Fruit fly (Drosophila melanogaster): ENCODE measurements around the gene CG31391.
A peak's percentile ranks its signal among the peaks of the same experiment; 100 is the strongest.

CG31391 gene

DNA sequence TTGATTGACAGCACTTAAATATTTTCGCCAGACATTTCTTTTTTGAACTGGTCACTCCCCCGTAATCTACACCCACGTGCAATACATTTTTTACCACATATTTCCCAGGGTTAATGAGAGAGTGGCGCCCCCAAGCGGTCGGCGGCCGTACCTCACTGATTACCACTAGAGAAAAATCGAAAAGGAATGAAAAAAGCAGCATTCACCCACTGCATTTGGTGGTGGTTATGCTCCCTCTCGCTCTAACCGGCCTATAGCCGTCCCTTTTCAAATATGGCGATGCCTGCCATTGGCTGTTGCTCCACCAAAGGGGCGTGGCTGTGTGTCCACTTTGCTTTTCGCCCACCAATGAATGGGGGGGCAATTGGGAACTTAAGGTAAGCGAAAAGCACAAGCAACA lies 39.9 kb downstream of the CG31391 start (continued):
- TF ChIP-seq D (optimal IDR thresholded peaks at IDR 0.05) (no peak), D (GFP tag; optimal IDR thresholded peaks at IDR 0.05) (peak; percentile 66), Dip2 (GFP tag; IDR thresholded peaks at IDR 0.05) (no peak), Tbp (GFP tag; optimal IDR thresholded peaks at IDR 0.05) (no peak), D19A (tag; optimal IDR thresholded peaks at IDR 0.05) (peak; percentile 56), CG16813 (GFP tag; IDR thresholded peaks at IDR 0.05; ENCODE audit: partially characterized antibody) (peak; percentile 15; the same call in 1 of the 3 replicates), CG2120 (GFP tag; optimal IDR thresholded peaks at IDR 0.05) (no peak), NC2α (GFP tag; optimal IDR thresholded peaks at IDR 0.05) (no peak), z (GFP tag; IDR thresholded peaks at IDR 0.05) (no peak; the same call in 2 of the 3 replicates), sob (GFP tag; IDR thresholded peaks at IDR 0.05) (peak; percentile 63), CG3163 (GFP tag; optimal IDR thresholded peaks at IDR 0.05) (no peak), Nf-YB (GFP tag; optimal IDR thresholded peaks at IDR 0.05) (peak; percentile 100), br (optimal IDR thresholded peaks at IDR 0.05) (no peak), CG12299 (tag; optimal IDR thresholded peaks at IDR 0.05) (no peak), lbe (GFP tag; optimal IDR thresholded peaks at IDR 0.05) (no peak), CG8281 (tag; optimal IDR thresholded peaks at IDR 0.05) (peak; percentile 24), pb (GFP tag; optimal IDR thresholded peaks at IDR 0.05) (peak; percentile 69), sug (tag; optimal IDR thresholded peaks at IDR 0.05) (no peak), CG11398 (GFP tag; optimal IDR thresholded peaks at IDR 0.05) (peak; percentile 42), Dbx (GFP tag; IDR thresholded peaks at IDR 0.05) (no peak), CoRest (tag; optimal IDR thresholded peaks at IDR 0.05) (peak; percentile 65), da (GFP tag; optimal IDR thresholded peaks at IDR 0.05) (no peak), CG17186 (GFP tag; optimal IDR thresholded peaks at IDR 0.05) (peak; percentile 16), C15 (GFP tag; IDR thresholded peaks at IDR 0.05) (no peak), CG4360 (GFP tag; IDR thresholded peaks at IDR 0.05) (peak; percentile 41; the same call in 1 of the 2 replicates), pfk (GFP tag; optimal IDR thresholded peaks at IDR 0.05) (no peak), stwl (tag; optimal IDR thresholded peaks at IDR 0.05) (peak; percentile 61), CG10565 (GFP tag; optimal IDR thresholded peaks at IDR 0.05) (no peak), CG4328 (GFP tag; optimal IDR thresholded peaks at IDR 0.05) (no peak), lilli (GFP tag; optimal IDR thresholded peaks at IDR 0.05) (no peak), tap (tag; optimal IDR thresholded peaks at IDR 0.05) (peak; percentile 42), croc (GFP tag; conservative IDR thresholded peaks at IDR 0.05) (peak; percentile 47; the same call in 1 of the 3 replicates), Hey (tag; optimal IDR thresholded peaks at IDR 0.05) (no peak), Stat92E (GFP tag; optimal IDR thresholded peaks at IDR 0.05) (no peak), Sox100B (GFP tag; optimal IDR thresholded peaks at IDR 0.05) (peak; percentile 45), CG11696 (GFP tag; IDR thresholded peaks at IDR 0.05) (no peak), onecut (GFP tag; IDR thresholded peaks at IDR 0.05) (peak; percentile 91), CG30020 (tag; optimal IDR thresholded peaks at IDR 0.05) (no peak), CG4730 (GFP tag; IDR thresholded peaks at IDR 0.05) (peak; percentile 50; the same call in 1 of the 2 replicates), bsh (GFP tag; optimal IDR thresholded peaks at IDR 0.05) (peak; percentile 23 to 60), Mad (GFP tag; optimal IDR thresholded peaks at IDR 0.05) (no peak), CHES-1-like (GFP tag; optimal IDR thresholded peaks at IDR 0.05) (peak; percentile 14), bab2 (GFP tag; optimal IDR thresholded peaks at IDR 0.05) (no peak), B-H2 (GFP tag; optimal IDR thresholded peaks at IDR 0.05) (no peak), trh (GFP tag; optimal IDR thresholded peaks at IDR 0.05) (no peak), slou (GFP tag; optimal IDR thresholded peaks at IDR 0.05) (no peak), hb (GFP tag; IDR thresholded peaks at IDR 0.05; ENCODE audit: partially characterized antibody) (no peak), CG14667 (GFP tag; IDR thresholded peaks at IDR 0.05) (no peak), chinmo (GFP tag; IDR thresholded peaks at IDR 0.05; ENCODE audit: partially characterized antibody) (peak; percentile 98), toy (GFP tag; IDR thresholded peaks at IDR 0.05) (no peak), Dll (GFP tag; IDR thresholded peaks at IDR 0.05; ENCODE audit: partially characterized antibody) (no peak), gcm (GFP tag; optimal IDR thresholded peaks at IDR 0.05) (peak; percentile 57)

Data from whole organism, embryonic.